Worm (Caenorhabditis elegans): ENCODE results near the gene ints-2.
"Not testable (repeated sequence)": the region's sequence is repeated elsewhere in the genome, so short reads cannot be mapped to it uniquely, and the experiment has no call there.

Gene ints-2

ce11 chrV:14205214-14205613 lies 19.7 kb downstream of the ints-2 start, which contains the start of gene T16A9.3:
Gene T16A9.3 (plus strand): TSS chrV:14205514.
- TF ChIP-seq cnd-1 (tag; optimal IDR thresholded peaks at IDR 0.05); unc-120 (tag; optimal IDR thresholded peaks at IDR 0.05; ENCODE audit: poor library complexity, severe bottlenecking); ham-2 (GFP tag; optimal IDR thresholded peaks at IDR 0.05): not testable (repeated sequence)

ce11 chrV:14210743-14211142 lies 25.3 kb downstream of the ints-2 start, which contains the start of gene str-230:
Gene str-230 (minus strand): TSS chrV:14210843.
- TF ChIP-seq snpc-4 (tag; optimal IDR thresholded peaks at IDR 0.05) (no peak), unc-62 (GFP tag; optimal IDR thresholded peaks at IDR 0.05) (no peak), M03D4.4 (tag; optimal IDR thresholded peaks at IDR 0.05) (no peak), bed-3 (GFP tag; optimal IDR thresholded peaks at IDR 0.05) (no peak), lin-32 (GFP tag; optimal IDR thresholded peaks at IDR 0.05) (no peak), pha-4 (tag; optimal IDR thresholded peaks at IDR 0.05) (no peak), tbx-8 (GFP tag; optimal IDR thresholded peaks at IDR 0.05) (no peak), lsy-2 (tag; optimal IDR thresholded peaks at IDR 0.05) (no peak), ham-2 (GFP tag; optimal IDR thresholded peaks at IDR 0.05) (no peak), mab-5 (tag; optimal IDR thresholded peaks at IDR 0.05) (no peak), zip-8 (tag; optimal IDR thresholded peaks at IDR 0.05) (no peak), hlh-1 (tag; optimal IDR thresholded peaks at IDR 0.05) (no peak), lin-13 (tag; optimal IDR thresholded peaks at IDR 0.05) (no peak), unc-120 (tag; optimal IDR thresholded peaks at IDR 0.05; ENCODE audit: poor library complexity, severe bottlenecking) (no peak)

- TF ChIP-seq M03D4.4 (tag; optimal IDR thresholded peaks at IDR 0.05) (no peak), zip-8 (tag; optimal IDR thresholded peaks at IDR 0.05) (no peak), lin-13 (tag; optimal IDR thresholded peaks at IDR 0.05) (no peak), nhr-28 (tag; optimal IDR thresholded peaks at IDR 0.05) (no peak), ceh-39 (tag; optimal IDR thresholded peaks at IDR 0.05) (no peak), ces-1 (GFP tag; optimal IDR thresholded peaks at IDR 0.05) (no peak), pha-4 (tag; optimal IDR thresholded peaks at IDR 0.05) (no peak), ztf-11 (tag; optimal IDR thresholded peaks at IDR 0.05) (no peak)
These were observed 27.3 kb downstream of the ints-2 start for ce11 chrV:14212813-14213212.

ce11 chrV:14215106-14215505 lies 29.6 kb downstream of the ints-2 start, which contains the start of gene T16A9.5:
Gene T16A9.5 (minus strand): TSS chrV:14215206.
- no peak for TF ChIP-seq ztf-11 (tag; optimal IDR thresholded peaks at IDR 0.05)
- no peak for TF ChIP-seq nhr-76 (tag; optimal IDR thresholded peaks at IDR 0.05)
- no peak for TF ChIP-seq ceh-83 (GFP tag; optimal IDR thresholded peaks at IDR 0.05)
- no peak for TF ChIP-seq cnd-1 (tag; optimal IDR thresholded peaks at IDR 0.05)
- TF ChIP-seq nhr-237 (tag; optimal IDR thresholded peaks at IDR 0.05), result no peak
- no peak for TF ChIP-seq hlh-1 (tag; optimal IDR thresholded peaks at IDR 0.05)
- no peak for TF ChIP-seq unc-120 (tag; optimal IDR thresholded peaks at IDR 0.05; ENCODE audit: poor library complexity, severe bottlenecking)
- TF ChIP-seq tbx-8 (GFP tag; optimal IDR thresholded peaks at IDR 0.05), result no peak
- TF ChIP-seq nhr-12 (tag; optimal IDR thresholded peaks at IDR 0.05), result no peak

ce11 chrV:14223141-14223540 lies 37.7 kb downstream of the ints-2 start:
- TF ChIP-seq unc-39 (tag; optimal IDR thresholded peaks at IDR 0.05) (no peak), elt-3 (tag; optimal IDR thresholded peaks at IDR 0.05) (no peak), mab-5 (tag; optimal IDR thresholded peaks at IDR 0.05) (no peak), nhr-28 (tag; optimal IDR thresholded peaks at IDR 0.05) (no peak), lin-32 (GFP tag; optimal IDR thresholded peaks at IDR 0.05) (no peak), sem-2 (GFP tag; optimal IDR thresholded peaks at IDR 0.05) (no peak), cnd-1 (tag; optimal IDR thresholded peaks at IDR 0.05) (no peak), pha-4 (tag; optimal IDR thresholded peaks at IDR 0.05) (no peak), unc-62 (GFP tag; optimal IDR thresholded peaks at IDR 0.05) (no peak), elt-1 (tag; optimal IDR thresholded peaks at IDR 0.05; ENCODE audit: borderline replicate concordance, insufficient read depth) (no peak), nhr-2 (tag; optimal IDR thresholded peaks at IDR 0.05) (no peak), ztf-11 (tag; optimal IDR thresholded peaks at IDR 0.05) (no peak), blmp-1 (tag; optimal IDR thresholded peaks at IDR 0.05) (no peak), ceh-83 (GFP tag; optimal IDR thresholded peaks at IDR 0.05) (no peak), drap-1 (GFP tag; optimal IDR thresholded peaks at IDR 0.05) (no peak), flh-1 (GFP tag; optimal IDR thresholded peaks at IDR 0.05) (no peak), bed-3 (GFP tag; optimal IDR thresholded peaks at IDR 0.05) (no peak), hlh-1 (tag; optimal IDR thresholded peaks at IDR 0.05) (no peak), ceh-39 (tag; optimal IDR thresholded peaks at IDR 0.05) (no peak)

Data from whole organism, mixed stage, embryonic.